Worm (Caenorhabditis elegans) whole organism, late embryonic: ENCODE results near the gene K11G9.5.

Experiments used
- K02D7.2 ChIP-seq: sonication (generic microtip); optimal IDR thresholded peaks from 2 replicates; lab custom pipeline; 2017; ENCODE audit warnings: mild to moderate bottlenecking, missing genetic modification characterization, missing compliant biosample characterization
- T23F11.4 ChIP-seq: fragments of 200-800 bp; sonication (Bioruptor generic); optimal IDR thresholded peaks from 2 replicates; lab custom pipeline; 2018; ENCODE audit warnings: mild to moderate bottlenecking, missing genetic modification characterization, missing compliant biosample characterization
- ama-1 ChIP-seq: fragments of 150-350 bp; optimal IDR thresholded peaks from 2 replicates; lab custom pipeline; 2014
- ceh-18 ChIP-seq: sonication (generic microtip); optimal IDR thresholded peaks from 2 replicates; lab custom pipeline; 2016; ENCODE audit warnings: missing genetic modification characterization, missing compliant biosample characterization
- ceh-31 ChIP-seq: sonication (generic microtip); optimal IDR thresholded peaks from 2 replicates; lab custom pipeline; 2016; ENCODE audit warnings: missing genetic modification characterization, missing compliant biosample characterization
- elt-2 ChIP-seq: sonication (generic microtip); optimal IDR thresholded peaks from 2 replicates; lab custom pipeline; 2016; ENCODE audit warnings: missing genetic modification reagents, missing genetic modification characterization, missing compliant biosample characterization
- ets-4 ChIP-seq: sonication (generic microtip); optimal IDR thresholded peaks from 2 replicates; lab custom pipeline; 2016; ENCODE audit warnings: missing genetic modification characterization, missing compliant biosample characterization
- eyg-1 ChIP-seq: sonication (generic microtip); optimal IDR thresholded peaks from 2 replicates; lab custom pipeline; 2016; ENCODE audit warnings: missing genotype, missing genetic modification characterization, missing compliant biosample characterization
- hlh-6 ChIP-seq: sonication (generic microtip); optimal IDR thresholded peaks from 2 replicates; lab custom pipeline; 2016; ENCODE audit warnings: missing genotype, missing genetic modification characterization, missing compliant biosample characterization
- lin-11 ChIP-seq: fragments of 200-800 bp; sonication (Bioruptor generic); optimal IDR thresholded peaks from 2 replicates; lab custom pipeline; 2018; ENCODE audit warnings: mild to moderate bottlenecking, missing genetic modification characterization, missing compliant biosample characterization
- pag-3 ChIP-seq: sonication (generic microtip); optimal IDR thresholded peaks from 2 replicates; lab custom pipeline; 2016; ENCODE audit warnings: missing compliant biosample characterization, missing genetic modification characterization, borderline replicate concordance
- tbx-7 ChIP-seq: sonication (generic microtip); optimal IDR thresholded peaks from 2 replicates; lab custom pipeline; 2016; ENCODE audit warnings: missing genotype, missing genetic modification characterization, missing compliant biosample characterization
- unc-86 ChIP-seq: sonication (generic microtip); optimal IDR thresholded peaks from 2 replicates; lab custom pipeline; 2016; ENCODE audit warnings: missing genetic modification characterization, missing compliant biosample characterization

DNA sequence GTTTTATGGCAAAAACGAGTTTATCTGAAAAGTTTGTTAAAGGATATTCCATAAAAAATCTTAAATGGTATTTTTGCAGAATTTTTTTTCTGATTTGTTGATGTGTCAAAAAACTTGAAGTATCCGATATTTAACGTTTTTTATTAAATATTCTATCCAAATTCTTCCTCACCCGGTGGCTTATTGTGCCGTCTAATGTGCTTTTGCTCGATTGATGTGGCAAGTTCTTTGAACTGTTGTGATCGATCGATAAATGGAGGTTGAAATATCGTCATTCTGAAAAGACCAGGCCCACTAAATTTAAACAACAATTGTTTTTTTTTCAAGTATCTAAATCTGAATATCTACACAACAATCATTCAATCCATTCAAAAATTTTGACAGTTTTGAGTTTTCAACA lies 33.1 kb downstream of the K11G9.5 start, which contains the start of gene syx-18:
- TF ChIP-seq unc-86 (no peak), ama-1 (no peak), pag-3 (no peak), lin-11 (tag; lab: Kevin White, UChicago) (no peak), K02D7.2 (tag; lab: Kevin White, UChicago) (no peak), ets-4 (tag; lab: Kevin White, UChicago) (no peak), eyg-1 (tag; lab: Kevin White, UChicago) (no peak), hlh-6 (tag; lab: Kevin White, UChicago) (no peak), elt-2 (tag; lab: Kevin White, UChicago) (no peak), ceh-31 (tag; lab: Kevin White, UChicago) (no peak), ceh-18 (no peak), tbx-7 (tag; lab: Kevin White, UChicago) (no peak), T23F11.4 (GFP tag; lab: Kevin White, UChicago) (no peak)
